Fruit fly (Drosophila melanogaster): ENCODE data around the gene CG8132.

DNA sequence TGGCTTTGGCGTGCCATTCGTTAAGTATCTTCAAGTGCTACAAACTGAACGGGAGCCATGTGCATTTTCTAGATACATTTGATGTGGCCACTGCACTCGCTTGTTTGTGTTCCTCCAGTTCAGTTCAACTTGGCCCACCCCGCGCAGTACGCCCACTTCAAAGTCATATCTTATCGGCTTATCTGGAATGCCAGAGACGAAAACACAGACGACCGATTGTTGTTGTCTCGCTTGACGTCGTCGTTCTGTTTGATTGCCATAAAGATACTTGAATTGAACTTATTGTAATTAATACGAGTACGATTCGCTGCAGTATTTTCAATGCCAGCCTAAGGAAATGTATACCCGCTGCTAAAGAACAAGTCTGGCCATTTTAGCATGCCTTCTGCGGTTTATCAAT is 13.7 kb upstream of the CG8132 start:
- TF ChIP-seq Hmx (GFP tag; optimal IDR thresholded peaks at IDR 0.05) (no peak), Lhr (GFP tag; optimal IDR thresholded peaks at IDR 0.05) (no peak), schlank (tag; optimal IDR thresholded peaks at IDR 0.05) (no peak), croc (GFP tag; conservative IDR thresholded peaks at IDR 0.05) (no peak), sr (GFP tag; IDR thresholded peaks at IDR 0.05) (no peak), vvl (GFP tag; IDR thresholded peaks at IDR 0.05) (no peak), Fer2 (tag; optimal IDR thresholded peaks at IDR 0.05) (no peak), onecut (GFP tag; IDR thresholded peaks at IDR 0.05) (no peak)
